Worm (Caenorhabditis elegans) whole organism, L1 larva: ENCODE results near the gene F52D2.5.
A peak's percentile ranks its signal among the peaks of the same experiment; 100 is the strongest.

Experiments used
- C04F5.9 ChIP-seq: sonication (generic microtip); optimal IDR thresholded peaks from 2 replicates; lab custom pipeline; 2016; ENCODE audit warnings: missing genetic modification characterization, missing compliant biosample characterization
- alr-1 ChIP-seq: fragments of 200-800 bp; sonication (Bioruptor generic); optimal IDR thresholded peaks from 2 replicates; lab custom pipeline; 2018; ENCODE audit warnings: borderline replicate concordance, mild to moderate bottlenecking, missing genetic modification characterization, missing compliant biosample characterization
- aly-2 ChIP-seq: fragments of 150-350 bp; optimal IDR thresholded peaks from 2 replicates; lab custom pipeline; 2014; ENCODE audit warnings: missing biosample characterization, missing genetic modification characterization
- ceh-63 ChIP-seq: fragments of 200-800 bp; sonication (Bioruptor generic); optimal IDR thresholded peaks from 2 replicates; lab custom pipeline; 2018; ENCODE audit warnings: mild to moderate bottlenecking, missing genetic modification characterization, missing compliant biosample characterization
- ceh-8 ChIP-seq: fragments of 200-800 bp; sonication (Bioruptor generic); optimal IDR thresholded peaks from 2 replicates; lab custom pipeline; 2018; ENCODE audit warnings: mild to moderate bottlenecking, missing genetic modification characterization, moderate library complexity, missing compliant biosample characterization
- ceh-90 ChIP-seq: sonication (generic microtip); optimal IDR thresholded peaks from 2 replicates; lab custom pipeline; 2016; ENCODE audit warnings: missing genetic modification characterization, missing compliant biosample characterization
- dpl-1 ChIP-seq, 3 experiments: fragments of 150-350 bp in 2 of 3; sonication (generic microtip) in 1 of 3; optimal IDR thresholded peaks; 2 replicates each; lab custom pipeline; 2014 to 2017; ENCODE audit warnings: missing biosample characterization in 3 of 3, missing genetic modification characterization in 3 of 3, missing genetic modification reagents in 3 of 3
- dsc-1 ChIP-seq: sonication (generic microtip); optimal IDR thresholded peaks from 2 replicates; lab custom pipeline; 2016; ENCODE audit warnings: mild to moderate bottlenecking, missing genetic modification characterization, missing compliant biosample characterization
- efl-1 ChIP-seq, 4 experiments: fragments of 150-350 bp; optimal IDR thresholded peaks in 3 of 4; peaks in 1 of 4; 1 replicate in 1 of 4; 2 replicates in 3 of 4; lab custom pipeline; 2014; ENCODE audit warnings: missing biosample characterization in 2 of 4, missing genetic modification characterization in 2 of 4, missing genetic modification reagents in 2 of 4
- egl-13 ChIP-seq: sonication (generic microtip); optimal IDR thresholded peaks from 2 replicates; lab custom pipeline; 2016; ENCODE audit warnings: missing genotype, missing genetic modification reagents, missing genetic modification characterization, missing compliant biosample characterization
- egl-27 ChIP-seq, 2 experiments: fragments of 150-350 bp in 1 of 2; sonication (generic microtip); optimal IDR thresholded peaks; 3 replicates each; lab custom pipeline; 2017 to 2018; ENCODE audit warnings: missing biosample characterization in 2 of 2, missing genetic modification characterization in 2 of 2, missing genetic modification reagents in 2 of 2
- fkh-4 ChIP-seq: sonication (generic microtip); optimal IDR thresholded peaks from 2 replicates; lab custom pipeline; 2016; ENCODE audit warnings: missing compliant biosample characterization, missing genetic modification characterization, borderline replicate concordance
- fos-1 ChIP-seq: fragments of 150-350 bp; optimal IDR thresholded peaks from 2 replicates; lab custom pipeline; 2014; ENCODE audit warnings: missing biosample characterization, missing genetic modification characterization
- grh-1 ChIP-seq: fragments of 200-800 bp; sonication (Bioruptor generic); IDR thresholded peaks from 2 replicates; pipeline ENCODE4 v1.3.6; 2022; ENCODE audit warnings: missing genetic modification reagents, missing genetic modification characterization, missing compliant biosample characterization
- hlh-17 ChIP-seq: fragments of 200-800 bp; sonication (Bioruptor generic); optimal IDR thresholded peaks from 2 replicates; lab custom pipeline; 2018; ENCODE audit warnings: missing genetic modification characterization, mild to moderate bottlenecking, missing compliant biosample characterization, moderate library complexity, borderline replicate concordance
- hlh-4 ChIP-seq: sonication (generic microtip); optimal IDR thresholded peaks from 2 replicates; lab custom pipeline; 2016; ENCODE audit warnings: mild to moderate bottlenecking, missing genetic modification characterization, missing compliant biosample characterization
- hpl-2 ChIP-seq: fragments of 150-350 bp; optimal IDR thresholded peaks from 2 replicates; lab custom pipeline; 2014; ENCODE audit warnings: missing biosample characterization, missing genetic modification reagents, missing genetic modification characterization
- isw-1 ChIP-seq: fragments of 200-800 bp; sonication (Bioruptor generic); IDR thresholded peaks from 2 replicates; pipeline ENCODE4 v1.3.6; 2022; ENCODE audit warnings: missing genetic modification characterization, missing compliant biosample characterization
- lin-14 ChIP-seq: fragments of 200-800 bp; sonication (Bioruptor generic); optimal IDR thresholded peaks from 2 replicates; lab custom pipeline; 2018; ENCODE audit warnings: mild to moderate bottlenecking, missing genetic modification characterization, moderate library complexity, missing compliant biosample characterization
- lin-35 ChIP-seq, 2 experiments: fragments of 150-350 bp; optimal IDR thresholded peaks; 2 replicates each; lab custom pipeline; 2014; ENCODE audit warnings: missing biosample characterization in 2 of 2, missing genetic modification characterization in 2 of 2, missing genetic modification reagents in 2 of 2
- lir-3 ChIP-seq: sonication (generic microtip); optimal IDR thresholded peaks from 2 replicates; lab custom pipeline; 2016; ENCODE audit warnings: mild to moderate bottlenecking, missing genetic modification characterization, moderate library complexity, missing compliant biosample characterization; ENCODE audit not compliant: poor library complexity
- lsy-2 ChIP-seq, 2 experiments: fragments of 150-350 bp; optimal IDR thresholded peaks; 2 replicates each; lab custom pipeline; 2014; ENCODE audit warnings: missing biosample characterization in 2 of 2, missing genetic modification characterization in 2 of 2
- mab-9 ChIP-seq: fragments of 200-800 bp; sonication (Bioruptor generic); IDR thresholded peaks from 2 replicates; pipeline ENCODE4 v1.3.6; 2022; ENCODE audit warnings: missing genetic modification reagents, missing genetic modification characterization, missing compliant biosample characterization
- nhr-11 ChIP-seq: fragments of 150-350 bp; optimal IDR thresholded peaks from 2 replicates; lab custom pipeline; 2014; ENCODE audit warnings: missing biosample characterization, missing genetic modification characterization
- nhr-12 ChIP-seq: sonication (generic microtip); optimal IDR thresholded peaks from 2 replicates; lab custom pipeline; 2017; ENCODE audit warnings: missing biosample characterization, missing genetic modification characterization
- nhr-19 ChIP-seq: fragments of 200-800 bp; sonication (Bioruptor generic); conservative IDR thresholded peaks from 2 replicates; pipeline ENCODE4 v1.3.6; 2022; ENCODE audit warnings: missing genetic modification characterization, missing compliant biosample characterization
- nhr-20 ChIP-seq: sonication (generic microtip); optimal IDR thresholded peaks from 2 replicates; lab custom pipeline; 2016; ENCODE audit warnings: mild to moderate bottlenecking, missing genetic modification characterization, missing compliant biosample characterization
- nhr-237 ChIP-seq: fragments of 150-350 bp; optimal IDR thresholded peaks from 2 replicates; lab custom pipeline; 2014; ENCODE audit warnings: missing biosample characterization, missing genetic modification characterization
- nhr-28 ChIP-seq: fragments of 150-350 bp; optimal IDR thresholded peaks from 2 replicates; lab custom pipeline; 2014; ENCODE audit warnings: missing biosample characterization, missing genetic modification characterization
- nhr-47 ChIP-seq: sonication (generic microtip); optimal IDR thresholded peaks from 2 replicates; lab custom pipeline; 2016; ENCODE audit warnings: mild to moderate bottlenecking, missing genetic modification characterization, moderate library complexity, missing compliant biosample characterization
- nhr-71 ChIP-seq: sonication (generic microtip); optimal IDR thresholded peaks from 2 replicates; lab custom pipeline; 2016; ENCODE audit warnings: mild to moderate bottlenecking, missing genetic modification characterization, moderate library complexity, missing compliant biosample characterization
- nhr-76 ChIP-seq: sonication (generic microtip); optimal IDR thresholded peaks from 2 replicates; lab custom pipeline; 2017; ENCODE audit warnings: missing biosample characterization, missing genetic modification characterization
- nhr-77 ChIP-seq: fragments of 150-350 bp; optimal IDR thresholded peaks from 2 replicates; lab custom pipeline; 2014; ENCODE audit warnings: missing biosample characterization, missing genetic modification characterization
- nhr-85 ChIP-seq: sonication (generic microtip); peaks from one replicate; lab custom pipeline; 2016; ENCODE audit warnings: missing genetic modification characterization, inconsistent platforms, missing compliant biosample characterization
- nhr-90 ChIP-seq: sonication (generic microtip); optimal IDR thresholded peaks from 2 replicates; lab custom pipeline; 2016; ENCODE audit warnings: mild to moderate bottlenecking, missing genetic modification characterization, missing compliant biosample characterization; ENCODE audit not compliant: poor library complexity
- pag-3 ChIP-seq: sonication (generic microtip); optimal IDR thresholded peaks from 2 replicates; lab custom pipeline; 2017; ENCODE audit warnings: missing genetic modification characterization, mild to moderate bottlenecking, missing compliant biosample characterization, antibody characterized with exemption, borderline replicate concordance; ENCODE audit not compliant: insufficient read depth
- pax-3 ChIP-seq: fragments of 200-800 bp; sonication (Bioruptor generic); optimal IDR thresholded peaks from 2 replicates; lab custom pipeline; 2018; ENCODE audit warnings: mild to moderate bottlenecking, missing genetic modification characterization, moderate library complexity, missing compliant biosample characterization
- pqm-1 ChIP-seq: sonication (generic microtip); optimal IDR thresholded peaks from 3 replicates; lab custom pipeline; 2017; ENCODE audit warnings: missing biosample characterization, missing genetic modification characterization
- skn-1 ChIP-seq: fragments of 150-350 bp; optimal IDR thresholded peaks from 2 replicates; lab custom pipeline; 2014; ENCODE audit warnings: missing biosample characterization, missing genetic modification characterization
- snu-23 ChIP-seq: sonication (generic microtip); optimal IDR thresholded peaks from 2 replicates; lab custom pipeline; 2016; ENCODE audit warnings: missing genetic modification characterization, missing compliant biosample characterization
- sptf-1 ChIP-seq: fragments of 150-350 bp; optimal IDR thresholded peaks from 2 replicates; lab custom pipeline; 2014; ENCODE audit warnings: missing biosample characterization, missing genetic modification characterization
- tbx-2 ChIP-seq: sonication (generic microtip); optimal IDR thresholded peaks from 2 replicates; lab custom pipeline; 2016; ENCODE audit warnings: missing genetic modification characterization, missing compliant biosample characterization
- unc-30 ChIP-seq: sonication (generic microtip); optimal IDR thresholded peaks from 2 replicates; lab custom pipeline; 2017; ENCODE audit warnings: missing biosample characterization, missing genetic modification characterization
- unc-86 ChIP-seq: sonication (generic microtip); optimal IDR thresholded peaks from 2 replicates; lab custom pipeline; 2016; ENCODE audit warnings: missing genetic modification characterization, missing compliant biosample characterization
- vab-15 ChIP-seq: sonication (generic microtip); optimal IDR thresholded peaks from 2 replicates; lab custom pipeline; 2017; ENCODE audit warnings: missing genotype, mild to moderate bottlenecking, missing genetic modification characterization, missing compliant biosample characterization
- zag-1 ChIP-seq: fragments of 150-350 bp; optimal IDR thresholded peaks from 2 replicates; lab custom pipeline; 2014; ENCODE audit warnings: missing biosample characterization, missing genetic modification characterization
- ztf-11 ChIP-seq, 2 experiments: sonication (generic microtip); optimal IDR thresholded peaks; 2 replicates each; lab custom pipeline; 2016 to 2017; ENCODE audit warnings: missing genetic modification characterization in 2 of 2, missing biosample characterization in 1 of 2, missing compliant biosample characterization in 1 of 2
- ztf-4 ChIP-seq: fragments of 150-350 bp; optimal IDR thresholded peaks from 2 replicates; lab custom pipeline; 2014; ENCODE audit warnings: missing biosample characterization, missing genetic modification characterization

Gene F52D2.5

DNA sequence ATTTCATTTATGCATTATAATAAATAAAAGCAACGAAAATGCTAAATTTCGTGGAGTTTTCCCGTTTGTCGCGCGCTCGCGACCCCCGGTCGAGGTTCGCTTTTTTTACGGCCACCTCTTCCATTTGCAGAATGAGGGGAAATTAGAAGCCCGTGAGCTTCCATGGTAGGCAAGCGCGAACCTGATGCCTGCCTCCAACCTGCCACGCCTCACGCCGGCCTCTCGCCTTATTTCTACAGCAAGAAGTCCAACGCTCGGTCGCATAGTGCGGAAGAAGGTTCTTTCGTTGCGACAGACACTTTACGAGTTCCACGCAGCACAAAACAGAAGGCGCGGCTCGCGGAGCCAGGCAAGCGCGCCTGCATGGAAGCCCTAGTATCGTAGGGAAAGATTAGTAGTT lies 3.0 kb downstream of the F52D2.5 start:
- TF ChIP-seq nhr-19 (GFP tag; lab: Robert Waterston, UW) = no peak
- no peak for TF ChIP-seq ztf-11 (tag; optimal IDR thresholded peaks at IDR 0.05; lab: Kevin White, UChicago)
- no peak for TF ChIP-seq unc-86 (tag; lab: Kevin White, UChicago)
- no peak for TF ChIP-seq hlh-4 (tag; lab: Kevin White, UChicago)
- no peak for TF ChIP-seq sptf-1 (tag; lab: Kevin White, UChicago)
- no peak for TF ChIP-seq lir-3
- TF ChIP-seq dsc-1 = no peak
- no peak for TF ChIP-seq ceh-63 (GFP tag; lab: Kevin White, UChicago)
- no peak for TF ChIP-seq nhr-71 (tag; lab: Kevin White, UChicago)
- TF ChIP-seq fos-1 (tag; lab: Kevin White, UChicago) = no peak
- no peak for TF ChIP-seq unc-30
- TF ChIP-seq nhr-77 = no peak
- no peak for TF ChIP-seq nhr-237 (tag; lab: Kevin White, UChicago)
- TF ChIP-seq nhr-12 (tag; lab: Kevin White, UChicago) = no peak
- TF ChIP-seq aly-2 (tag; lab: Kevin White, UChicago) = no peak
- TF ChIP-seq ztf-4 (tag; lab: Kevin White, UChicago) = no peak
- TF ChIP-seq C04F5.9 (tag; lab: Kevin White, UChicago) = no peak
- no peak for TF ChIP-seq mab-9 (GFP tag; lab: Robert Waterston, UW)

DNA sequence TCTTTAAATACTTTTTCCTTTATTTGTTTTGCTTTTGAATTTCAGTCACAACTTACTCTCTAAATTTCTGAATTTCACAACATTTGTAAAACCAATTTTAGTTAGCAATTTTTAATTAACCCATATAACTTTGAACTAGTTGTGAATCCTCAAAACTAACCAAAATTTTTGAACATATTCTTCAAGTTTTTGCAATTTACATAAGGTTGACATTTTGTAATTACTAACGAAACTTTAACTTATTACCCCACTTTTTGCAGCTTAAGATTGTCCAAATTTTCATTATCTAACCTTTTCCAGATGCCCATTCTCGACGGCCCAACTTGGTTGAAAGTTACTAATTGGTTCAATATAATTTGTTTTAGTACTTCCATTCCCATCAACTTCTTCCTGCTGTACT lies 5.0 kb downstream of the F52D2.5 start, which contains the start of gene str-79:
TSS of gene str-79 (plus strand) at position 301 of the 400 bp plus-strand sequence.
- TF ChIP-seq egl-13 = no peak
- no peak for TF ChIP-seq nhr-11 (tag; lab: Kevin White, UChicago)
- no peak for TF ChIP-seq ceh-63 (GFP tag; lab: Kevin White, UChicago)
- no peak for TF ChIP-seq hlh-4 (tag; lab: Kevin White, UChicago)
- TF ChIP-seq pag-3 (tag; lab: Kevin White, UChicago) = no peak
- TF ChIP-seq pqm-1 (tag; lab: Kevin White, UChicago) = no peak
- no peak for TF ChIP-seq hpl-2
- no peak for TF ChIP-seq egl-27 (tag; optimal IDR thresholded peaks at IDR 0.05; lab: Kevin White, UChicago)
- no peak for TF ChIP-seq efl-1 (optimal IDR thresholded peaks at IDR 0.05; lab: Kevin White, UChicago)
- no peak for TF ChIP-seq efl-1 (GFP tag; optimal IDR thresholded peaks at IDR 0.05 in 1 of 2; lab: Kevin White, UChicago)
- no peak for TF ChIP-seq snu-23
- no peak for TF ChIP-seq nhr-19 (GFP tag; lab: Robert Waterston, UW)
- no peak for TF ChIP-seq ceh-8 (GFP tag; lab: Kevin White, UChicago)
- TF ChIP-seq tbx-2 (tag; lab: Kevin White, UChicago) = no peak
- no peak for TF ChIP-seq nhr-90
- TF ChIP-seq ceh-90 = no peak
- no peak for TF ChIP-seq nhr-85 (tag; lab: Kevin White, UChicago)
- TF ChIP-seq nhr-28 (tag; lab: Kevin White, UChicago) = no peak
- no peak for TF ChIP-seq unc-30
- TF ChIP-seq, all 84 proteins: peak for 0

DNA sequence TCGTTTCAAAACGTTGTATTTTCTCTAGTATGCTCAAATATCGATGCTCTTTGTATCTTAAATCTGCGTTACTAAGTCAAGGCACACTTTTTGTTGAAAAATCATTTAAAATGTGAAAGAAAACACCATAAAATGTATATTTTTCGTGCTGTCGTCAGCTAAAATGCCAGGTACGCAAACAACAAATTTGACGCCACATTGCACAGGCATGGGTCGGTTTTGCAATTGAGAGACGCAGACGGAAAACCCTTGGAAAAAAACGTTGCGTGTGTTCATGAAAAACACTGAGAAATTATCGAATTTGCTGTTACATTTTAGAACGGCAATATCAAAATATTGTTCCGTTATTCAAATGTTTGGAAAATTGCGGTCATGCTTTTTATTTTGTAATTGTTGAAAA lies 9.8 kb downstream of the F52D2.5 start:
- TF ChIP-seq skn-1 = peak; percentile 92
- TF ChIP-seq zag-1 (tag; lab: Kevin White, UChicago) = no peak
- TF ChIP-seq hlh-4 (tag; lab: Kevin White, UChicago) = no peak
- TF ChIP-seq isw-1 (GFP tag; lab: Robert Waterston, UW) = no peak
- TF ChIP-seq lin-14 (GFP tag; lab: Kevin White, UChicago) = peak; percentile 84
- 0 out of 2 replicates have a peak, but pooled peaks have one; percentile 12 for TF ChIP-seq grh-1 (GFP tag; lab: Robert Waterston, UW)
- peak; percentile 60 for TF ChIP-seq tbx-2 (tag; lab: Kevin White, UChicago)
- TF ChIP-seq lin-35 (GFP tag; optimal IDR thresholded peaks at IDR 0.05; lab: Kevin White, UChicago) = peak; percentile 17 to 73
- TF ChIP-seq lsy-2 (tag; optimal IDR thresholded peaks at IDR 0.05; lab: Kevin White, UChicago) = peak; percentile 45 to 69
- TF ChIP-seq fos-1 (tag; lab: Kevin White, UChicago) = peak; percentile 40
- TF ChIP-seq nhr-12 (tag; lab: Kevin White, UChicago) = no peak
- no peak for TF ChIP-seq unc-30
- TF ChIP-seq dpl-1 (GFP tag; optimal IDR thresholded peaks at IDR 0.05; lab: Kevin White, UChicago) = peak; percentile 18 to 61 (median 60)
- TF ChIP-seq nhr-237 (tag; lab: Kevin White, UChicago) = no peak
- no peak for TF ChIP-seq fkh-4 (tag; lab: Kevin White, UChicago)
- TF ChIP-seq nhr-47 (tag; lab: Kevin White, UChicago) = peak; percentile 78
- no peak for TF ChIP-seq vab-15
- no peak for TF ChIP-seq nhr-76 (tag; lab: Kevin White, UChicago)
- TF ChIP-seq alr-1 (tag; lab: Kevin White, UChicago) = no peak
- TF ChIP-seq pax-3 (tag; lab: Kevin White, UChicago) = no peak
- no peak for TF ChIP-seq hlh-17 (GFP tag; lab: Kevin White, UChicago)
- no peak for TF ChIP-seq hpl-2
- no peak for TF ChIP-seq mab-9 (GFP tag; lab: Robert Waterston, UW)
- peak; percentile 48 for TF ChIP-seq nhr-20 (tag; lab: Kevin White, UChicago)
- peak; percentile 21 for TF ChIP-seq unc-86 (tag; lab: Kevin White, UChicago)
